Fruit fly (Drosophila melanogaster): ENCODE measurements around the gene CG33282.
A peak's percentile ranks its signal among the peaks of the same experiment; 100 is the strongest.

CG33282 gene

dm6 chr2L:3341231-3341935 is 13.7 kb downstream of the CG33282 start:
- TF ChIP-seq CG8319 (GFP tag; optimal IDR thresholded peaks at IDR 0.05) (peak; percentile 6), CG34406 (GFP tag; optimal IDR thresholded peaks at IDR 0.05) (peak; percentile 69), CG6854 (GFP tag; optimal IDR thresholded peaks at IDR 0.05) (peak; percentile 75), Sox102F (GFP tag; optimal IDR thresholded peaks at IDR 0.05) (peak; percentile 88), Sox15 (GFP tag; optimal IDR thresholded peaks at IDR 0.05) (no peak), CG6792 (GFP tag; optimal IDR thresholded peaks at IDR 0.05) (peak; percentile 75), Ets96B (tag; optimal IDR thresholded peaks at IDR 0.05) (no peak), Met (GFP tag; optimal IDR thresholded peaks at IDR 0.05) (peak; percentile 89), CG31627 (GFP tag; optimal IDR thresholded peaks at IDR 0.05) (peak; percentile 69), vri (GFP tag; optimal IDR thresholded peaks at IDR 0.05) (peak; percentile 98), ss (GFP tag; optimal IDR thresholded peaks at IDR 0.05) (no peak), salr (GFP tag; optimal IDR thresholded peaks at IDR 0.05) (peak in 1 of 2 experiments; percentile 21), CG3919 (GFP tag; optimal IDR thresholded peaks at IDR 0.05) (peak; percentile 19), pdm3 (GFP tag; optimal IDR thresholded peaks at IDR 0.05) (peak; percentile 73), Eip78C (GFP tag) (peak; percentile 65), CG9139 (GFP tag; optimal IDR thresholded peaks at IDR 0.05) (no peak), OdsH (GFP tag; optimal IDR thresholded peaks at IDR 0.05) (peak; percentile 81), acj6 (GFP tag; optimal IDR thresholded peaks at IDR 0.05) (peak; percentile 77), CG10669 (GFP tag; optimal IDR thresholded peaks at IDR 0.05) (no peak), CG6808 (GFP tag; optimal IDR thresholded peaks at IDR 0.05) (no peak), Blimp-1 (GFP tag; optimal IDR thresholded peaks at IDR 0.05) (peak; percentile 82), Eip75B (GFP tag; optimal IDR thresholded peaks at IDR 0.05) (no peak), Eip93F (GFP tag; optimal IDR thresholded peaks at IDR 0.05) (peak; percentile 78), CG3032 (tag; optimal IDR thresholded peaks at IDR 0.05) (no peak), spab (GFP tag; optimal IDR thresholded peaks at IDR 0.05) (no peak), CG1621 (tag; optimal IDR thresholded peaks at IDR 0.05) (no peak), CG8119 (GFP tag; IDR thresholded peaks at IDR 0.05) (peak; percentile 44; the same call in 1 of the 3 replicates), net (GFP tag; optimal IDR thresholded peaks at IDR 0.05) (peak; percentile 57), CG4318 (GFP tag; optimal IDR thresholded peaks at IDR 0.05) (no peak), CG16779 (tag; optimal IDR thresholded peaks at IDR 0.05) (no peak), Sox14 (GFP tag; optimal IDR thresholded peaks at IDR 0.05) (peak; percentile 71), dsx (GFP tag; optimal IDR thresholded peaks at IDR 0.05; ENCODE audit: poor library complexity, severe bottlenecking) (no peak), CG11902 (GFP tag; optimal IDR thresholded peaks at IDR 0.05) (peak; percentile 45), CG11294 (GFP tag; IDR thresholded peaks at IDR 0.05) (no peak), lz (GFP tag; optimal IDR thresholded peaks at IDR 0.05) (peak; percentile 75), Gug (GFP tag; IDR thresholded peaks at IDR 0.05) (no peak), topi (GFP tag; optimal IDR thresholded peaks at IDR 0.05) (peak; percentile 71), fd85E (GFP tag; optimal IDR thresholded peaks at IDR 0.05) (no peak), Hr4 (GFP tag; optimal IDR thresholded peaks at IDR 0.05) (peak; percentile 50), Ets21C (GFP tag; optimal IDR thresholded peaks at IDR 0.05) (peak; percentile 80), esn (GFP tag; optimal IDR thresholded peaks at IDR 0.05) (peak; percentile 94), cyc (GFP tag; optimal IDR thresholded peaks at IDR 0.05) (peak; percentile 39), CG11762 (GFP tag; optimal IDR thresholded peaks at IDR 0.05; ENCODE audit: insufficient read depth) (no peak), dac (GFP tag; optimal IDR thresholded peaks at IDR 0.05) (no peak), CG32006 (GFP tag; optimal IDR thresholded peaks at IDR 0.05) (peak; percentile 49), Hr39 (GFP tag; optimal IDR thresholded peaks at IDR 0.05) (peak; percentile 51), fkh (GFP tag; optimal IDR thresholded peaks at IDR 0.05) (no peak), CG6163 (GFP tag; IDR thresholded peaks at IDR 0.05) (peak; percentile 48; the same call in 1 of the 3 replicates), svp (GFP tag) (peak; percentile 86), CG8632 (GFP tag; optimal IDR thresholded peaks at IDR 0.05) (peak; percentile 60), Lpt (GFP tag; optimal IDR thresholded peaks at IDR 0.05) (no peak)
